Worm (Caenorhabditis elegans) whole organism, L2 larva: Measurements from ENCODE around the gene pqn-65.
"Not testable (repeated sequence)": the region's sequence is repeated elsewhere in the genome, so short reads cannot be mapped to it uniquely, and the experiment has no call there.

Experiments
- C34F6.9 ChIP-seq: fragments of 150-350 bp; optimal IDR thresholded peaks from 2 replicates; lab custom pipeline; 2014; ENCODE audit warnings: missing biosample characterization, missing genetic modification characterization
- F13H6.1 ChIP-seq: sonication (generic microtip); optimal IDR thresholded peaks from 2 replicates; lab custom pipeline; 2016; ENCODE audit warnings: missing genetic modification characterization, missing compliant biosample characterization
- R02D3.7 ChIP-seq: fragments of 150-350 bp; optimal IDR thresholded peaks from 2 replicates; lab custom pipeline; 2014; ENCODE audit warnings: missing biosample characterization, missing genetic modification characterization
- Y55F3AM.14 ChIP-seq: fragments of 200-800 bp; sonication (Bioruptor generic); optimal IDR thresholded peaks from 2 replicates; lab custom pipeline; 2018; ENCODE audit warnings: mild to moderate bottlenecking, missing genetic modification characterization, missing compliant biosample characterization
- ZK546.5 ChIP-seq: sonication (generic microtip); optimal IDR thresholded peaks from 2 replicates; lab custom pipeline; 2017; ENCODE audit warnings: missing biosample characterization, missing genetic modification characterization
- aly-2 ChIP-seq: fragments of 150-350 bp; optimal IDR thresholded peaks from 2 replicates; lab custom pipeline; 2014; ENCODE audit warnings: missing biosample characterization, missing genetic modification characterization
- ama-1 ChIP-seq: fragments of 150-350 bp; optimal IDR thresholded peaks from 2 replicates; lab custom pipeline; 2018; ENCODE audit warnings: inconsistent platforms
- blmp-1 ChIP-seq: sonication (generic microtip); optimal IDR thresholded peaks from 2 replicates; lab custom pipeline; 2017; ENCODE audit warnings: missing genetic modification characterization, mild to moderate bottlenecking, missing compliant biosample characterization, antibody characterized with exemption, moderate library complexity; ENCODE audit not compliant: insufficient read depth
- ceh-16 ChIP-seq: fragments of 150-350 bp; optimal IDR thresholded peaks from 2 replicates; lab custom pipeline; 2014; ENCODE audit warnings: missing biosample characterization, missing genetic modification characterization
- ceh-82 ChIP-seq: fragments of 150-350 bp; optimal IDR thresholded peaks from 2 replicates; lab custom pipeline; 2014; ENCODE audit warnings: missing biosample characterization, missing genetic modification characterization
- crh-2 ChIP-seq: sonication (generic microtip); optimal IDR thresholded peaks from 2 replicates; lab custom pipeline; 2017; ENCODE audit warnings: missing biosample characterization, missing genetic modification characterization
- dmd-4 ChIP-seq: sonication (generic microtip); optimal IDR thresholded peaks from 2 replicates; lab custom pipeline; 2017; ENCODE audit warnings: missing biosample characterization, missing genetic modification characterization
- egl-27 ChIP-seq: sonication (generic microtip); optimal IDR thresholded peaks from 3 replicates; lab custom pipeline; 2017; ENCODE audit warnings: missing biosample characterization, missing genetic modification reagents, missing genetic modification characterization
- fos-1 ChIP-seq: fragments of 150-350 bp; optimal IDR thresholded peaks from 2 replicates; lab custom pipeline; 2014; ENCODE audit warnings: missing biosample characterization, missing genetic modification characterization
- lin-11 ChIP-seq: fragments of 150-350 bp; sonication (generic microtip); optimal IDR thresholded peaks from 2 replicates; lab custom pipeline; 2014; ENCODE audit warnings: missing biosample characterization, missing genetic modification characterization, inconsistent platforms, mixed read lengths
- lin-13 ChIP-seq: fragments of 150-350 bp; optimal IDR thresholded peaks from 2 replicates; lab custom pipeline; 2014; ENCODE audit warnings: missing biosample characterization, missing genetic modification reagents, missing genetic modification characterization
- lsy-2 ChIP-seq, 2 experiments: fragments of 150-350 bp in 1 of 2; sonication (generic microtip) in 1 of 2; optimal IDR thresholded peaks; 2 replicates each; lab custom pipeline; 2014 to 2017; ENCODE audit warnings: missing biosample characterization in 2 of 2, missing genetic modification characterization in 2 of 2
- mab-5 ChIP-seq: fragments of 150-350 bp; optimal IDR thresholded peaks from 2 replicates; lab custom pipeline; 2014; ENCODE audit warnings: missing biosample characterization, missing genetic modification characterization
- mbf-1 ChIP-seq: sonication (generic microtip); optimal IDR thresholded peaks from 2 replicates; lab custom pipeline; 2017; ENCODE audit warnings: missing biosample characterization, missing genetic modification characterization
- mdl-1 ChIP-seq, 2 experiments: fragments of 150-350 bp in 1 of 2; sonication (generic microtip) in 1 of 2; optimal IDR thresholded peaks; 2 replicates each; lab custom pipeline; 2017; ENCODE audit warnings: missing biosample characterization in 2 of 2, missing genetic modification characterization in 2 of 2
- nhr-10 ChIP-seq: sonication (generic microtip); optimal IDR thresholded peaks from 2 replicates; lab custom pipeline; 2017; ENCODE audit warnings: missing biosample characterization, missing genetic modification characterization
- nhr-11 ChIP-seq: fragments of 150-350 bp; optimal IDR thresholded peaks from 2 replicates; lab custom pipeline; 2014; ENCODE audit warnings: missing biosample characterization, missing genetic modification characterization
- nhr-12 ChIP-seq: fragments of 150-350 bp; optimal IDR thresholded peaks from 2 replicates; lab custom pipeline; 2014; ENCODE audit warnings: missing biosample characterization, missing genetic modification characterization
- nhr-129 ChIP-seq: fragments of 150-350 bp; optimal IDR thresholded peaks from 2 replicates; lab custom pipeline; 2014; ENCODE audit warnings: missing biosample characterization, missing genetic modification characterization
- nhr-21 ChIP-seq: fragments of 150-350 bp; optimal IDR thresholded peaks from 2 replicates; lab custom pipeline; 2014; ENCODE audit warnings: missing biosample characterization, missing genetic modification characterization
- nhr-23 ChIP-seq: fragments of 150-350 bp; optimal IDR thresholded peaks from 2 replicates; lab custom pipeline; 2014; ENCODE audit warnings: missing biosample characterization, missing genetic modification reagents, missing genetic modification characterization
- nhr-237 ChIP-seq: fragments of 150-350 bp; optimal IDR thresholded peaks from 2 replicates; lab custom pipeline; 2014; ENCODE audit warnings: missing biosample characterization, missing genetic modification characterization
- nhr-25 ChIP-seq: fragments of 150-350 bp; sonication (generic microtip); optimal IDR thresholded peaks from 3 replicates; lab custom pipeline; 2014; ENCODE audit warnings: missing biosample characterization, missing genetic modification characterization
- nhr-6 ChIP-seq: fragments of 150-350 bp; optimal IDR thresholded peaks from 2 replicates; lab custom pipeline; 2014; ENCODE audit warnings: missing biosample characterization, missing genetic modification characterization
- peb-1 ChIP-seq: fragments of 150-350 bp; optimal IDR thresholded peaks from 2 replicates; lab custom pipeline; 2014; ENCODE audit warnings: missing biosample characterization, missing genetic modification characterization
- sma-3 ChIP-seq: sonication (generic microtip); optimal IDR thresholded peaks from 2 replicates; lab custom pipeline; 2016; ENCODE audit warnings: missing genetic modification reagents, missing genetic modification characterization, missing compliant biosample characterization
- sma-9 ChIP-seq, 2 experiments: fragments of 150-350 bp in 1 of 2; sonication (generic microtip) in 1 of 2; optimal IDR thresholded peaks; 2 replicates each; lab custom pipeline; 2014 to 2016; ENCODE audit warnings: missing genetic modification characterization in 2 of 2, mild to moderate bottlenecking in 1 of 2, missing biosample characterization in 1 of 2, missing compliant biosample characterization in 1 of 2, missing genetic modification reagents in 1 of 2, moderate library complexity in 1 of 2
- unc-55 ChIP-seq: fragments of 150-350 bp; sonication (generic microtip); optimal IDR thresholded peaks from 3 replicates; lab custom pipeline; 2014; ENCODE audit warnings: missing biosample characterization, missing genetic modification reagents, missing genetic modification characterization
- ztf-11 ChIP-seq: sonication (generic microtip); optimal IDR thresholded peaks from 2 replicates; lab custom pipeline; 2017; ENCODE audit warnings: missing biosample characterization, missing genetic modification characterization
- ztf-4 ChIP-seq: fragments of 150-350 bp; optimal IDR thresholded peaks from 2 replicates; lab custom pipeline; 2014; ENCODE audit warnings: missing biosample characterization, missing genetic modification characterization

The pqn-65 gene

DNA sequence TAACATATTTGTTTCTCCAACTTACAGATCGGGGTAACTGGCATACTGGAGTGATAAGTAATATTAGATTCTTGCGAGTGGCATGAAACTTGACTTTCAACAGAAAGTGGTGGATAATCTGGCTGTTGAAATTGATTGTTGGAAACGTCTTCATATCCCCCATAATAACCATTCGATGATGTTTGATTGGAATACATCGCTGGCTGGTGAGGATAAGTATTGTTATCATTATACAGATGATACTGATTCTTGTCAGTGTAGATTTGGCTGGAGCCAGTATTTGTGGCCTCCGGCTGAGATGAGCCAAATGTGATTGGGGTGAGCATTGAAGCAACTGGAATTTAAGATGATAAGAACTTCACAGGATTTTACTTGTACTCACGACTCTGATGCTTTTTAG lies 4.4 kb downstream of the pqn-65 start:
- TF ChIP-seq lin-11 (tag; lab: Kevin White, UChicago) (no peak), nhr-10 (tag; lab: Kevin White, UChicago) (no peak), lsy-2 (tag; optimal IDR thresholded peaks at IDR 0.05; lab: Kevin White, UChicago) (no peak), nhr-6 (tag; lab: Kevin White, UChicago) (no peak), R02D3.7 (tag; lab: Kevin White, UChicago) (no peak), ztf-11 (tag; lab: Kevin White, UChicago) (no peak), lin-13 (no peak), sma-3 (GFP tag; lab: Kevin White, UChicago) (no peak), fos-1 (tag; lab: Kevin White, UChicago) (no peak), ceh-16 (tag; lab: Kevin White, UChicago) (no peak), F13H6.1 (tag; lab: Kevin White, UChicago) (no peak), ceh-82 (tag; lab: Kevin White, UChicago) (no peak), aly-2 (tag; lab: Kevin White, UChicago) (no peak), egl-27 (tag; lab: Kevin White, UChicago) (no peak), peb-1 (no peak), mdl-1 (tag; optimal IDR thresholded peaks at IDR 0.05; lab: Kevin White, UChicago) (no peak)

DNA sequence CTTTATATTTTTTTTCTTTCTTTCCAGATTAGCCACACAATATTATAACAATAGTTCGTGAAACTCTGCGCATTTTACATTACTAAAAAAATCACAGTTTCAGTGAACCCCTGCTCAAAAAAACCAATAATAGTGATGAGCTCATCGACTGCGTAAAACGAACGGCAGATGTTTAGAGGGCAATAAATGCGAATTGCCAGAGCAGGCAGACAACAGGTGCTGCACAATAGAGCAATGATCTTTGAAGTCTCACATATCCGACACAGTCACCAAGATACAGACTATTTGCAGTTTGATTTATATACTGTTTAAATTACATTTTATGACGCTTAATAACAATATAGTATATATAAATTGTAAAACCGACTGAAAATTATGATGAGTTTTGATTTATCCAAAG lies 9.8 kb downstream of the pqn-65 start:
- TF ChIP-seq ama-1 (no peak), ceh-16 (tag; lab: Kevin White, UChicago) (no peak), mbf-1 (tag; lab: Kevin White, UChicago) (no peak), dmd-4 (tag; lab: Kevin White, UChicago) (no peak)

DNA sequence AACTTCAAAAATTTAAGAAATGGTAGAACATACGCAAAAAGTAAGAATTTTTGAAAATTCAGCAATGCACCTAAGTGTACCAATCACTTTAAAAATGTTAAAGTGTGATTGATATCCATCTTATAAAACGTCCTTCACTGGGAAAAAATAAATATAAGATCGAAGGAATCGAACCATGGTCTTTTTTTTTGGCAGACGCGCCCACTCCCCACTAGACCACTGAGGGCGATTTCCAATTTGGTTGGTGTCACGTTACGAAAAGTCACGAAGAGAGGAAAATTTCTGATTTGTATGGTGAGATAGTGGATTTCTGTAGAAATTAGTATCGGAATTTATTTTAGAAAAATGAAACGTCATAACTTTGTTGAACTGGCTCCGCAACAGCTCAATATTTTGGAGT lies 12.1 kb downstream of the pqn-65 start:
- TF ChIP-seq lin-13 (no peak), nhr-10 (tag; lab: Kevin White, UChicago) (no peak), lin-11 (tag; lab: Kevin White, UChicago) (no peak), nhr-11 (tag; lab: Kevin White, UChicago) (no peak), ztf-11 (tag; lab: Kevin White, UChicago) (no peak), nhr-12 (tag; lab: Kevin White, UChicago) (no peak), lsy-2 (tag; optimal IDR thresholded peaks at IDR 0.05; lab: Kevin White, UChicago) (no peak), dmd-4 (tag; lab: Kevin White, UChicago) (no peak), ZK546.5 (no peak), fos-1 (tag; lab: Kevin White, UChicago) (no peak), nhr-237 (no peak)

DNA sequence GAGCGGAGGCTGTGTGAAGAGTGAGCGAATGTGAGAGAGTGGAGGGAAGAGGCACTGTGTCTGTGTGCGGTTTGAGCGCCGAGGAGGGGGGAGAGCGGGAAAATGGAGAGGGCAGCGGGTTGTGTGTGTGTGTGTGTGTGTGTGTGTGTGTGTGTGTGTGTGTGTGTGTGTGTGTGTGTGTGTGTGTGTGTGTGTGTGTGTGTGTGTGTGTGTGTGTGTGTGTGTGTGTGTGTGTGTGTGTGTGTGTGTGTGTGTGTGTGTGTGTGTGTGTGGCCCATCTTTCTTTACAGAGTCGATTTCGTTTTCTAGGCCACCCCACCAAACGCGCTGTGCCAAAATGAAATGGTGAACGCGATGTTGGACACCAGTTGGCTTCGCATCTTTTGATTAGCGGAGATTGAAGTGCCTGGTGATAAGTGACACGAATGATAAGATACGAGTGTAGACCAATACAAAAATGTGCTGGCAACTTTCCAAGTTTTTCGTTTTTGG lies 13.0 kb downstream of the pqn-65 start:
- peak; percentile 78 for TF ChIP-seq blmp-1 (tag; lab: Kevin White, UChicago)
- peak; percentile 45 for TF ChIP-seq unc-55
- TF ChIP-seq F13H6.1 (tag; lab: Kevin White, UChicago), result peak; percentile 96
- peak; percentile 18 for TF ChIP-seq nhr-23 (tag; lab: Kevin White, UChicago)
- TF ChIP-seq fos-1 (tag; lab: Kevin White, UChicago), result peak; percentile 35
- peak; percentile 44 for TF ChIP-seq nhr-21 (tag; lab: Kevin White, UChicago)
- TF ChIP-seq ceh-16 (tag; lab: Kevin White, UChicago), result peak; percentile 66
- TF ChIP-seq mab-5 (tag; lab: Kevin White, UChicago), result peak; percentile 89
- peak; percentile 3 for TF ChIP-seq ztf-4 (tag; lab: Kevin White, UChicago)
- peak; percentile 69 for TF ChIP-seq sma-9 (GFP tag; optimal IDR thresholded peaks at IDR 0.05; lab: Kevin White, UChicago)
- not testable (repeated sequence) for TF ChIP-seq sma-9 (tag; optimal IDR thresholded peaks at IDR 0.05; lab: Kevin White, UChicago)
- TF ChIP-seq C34F6.9 (tag; lab: Kevin White, UChicago), result peak; percentile 2
- TF ChIP-seq nhr-25 (tag; lab: Kevin White, UChicago), result peak; percentile 58
- TF ChIP-seq crh-2 (tag; lab: Kevin White, UChicago), result peak; percentile 69
- TF ChIP-seq Y55F3AM.14 (GFP tag; lab: Kevin White, UChicago), result peak; percentile 96
- peak; percentile 20 for TF ChIP-seq nhr-129 (tag; lab: Kevin White, UChicago)
